Worm (Caenorhabditis elegans) whole organism, L3 larva: ENCODE data around the gene F10D2.10.

Experiments used
- ceh-16 ChIP-seq: sonication (generic microtip); optimal IDR thresholded peaks from 2 replicates; lab custom pipeline; 2017; ENCODE audit warnings: missing biosample characterization, missing genetic modification characterization
- elt-1 ChIP-seq: fragments of 150-350 bp; optimal IDR thresholded peaks from 2 replicates; lab custom pipeline; 2014; ENCODE audit warnings: missing biosample characterization, missing genetic modification characterization
- elt-3 ChIP-seq, 3 experiments: fragments of 150-350 bp in 1 of 3; sonication (generic microtip) in 2 of 3; optimal IDR thresholded peaks; 2 replicates in 2 of 3; 4 replicates in 1 of 3; lab custom pipeline; 2014 to 2017; ENCODE audit warnings: missing biosample characterization in 3 of 3, missing genetic modification characterization in 3 of 3
- fkh-10 ChIP-seq: sonication (generic microtip); optimal IDR thresholded peaks from 2 replicates; lab custom pipeline; 2017; ENCODE audit warnings: missing biosample characterization, missing genetic modification reagents, missing genetic modification characterization
- nhr-11 ChIP-seq: fragments of 150-350 bp; optimal IDR thresholded peaks from 2 replicates; lab custom pipeline; 2014; ENCODE audit warnings: missing biosample characterization, missing genetic modification characterization
- nhr-237 ChIP-seq: fragments of 150-350 bp; optimal IDR thresholded peaks from 2 replicates; lab custom pipeline; 2014; ENCODE audit warnings: missing biosample characterization, missing genetic modification characterization
- nhr-43 ChIP-seq: sonication (generic microtip); optimal IDR thresholded peaks from 2 replicates; lab custom pipeline; 2016; ENCODE audit warnings: mild to moderate bottlenecking, missing genetic modification characterization, missing compliant biosample characterization; ENCODE audit not compliant: poor library complexity, severe bottlenecking
- pha-4 ChIP-seq: fragments of 150-350 bp; optimal IDR thresholded peaks from 2 replicates; lab custom pipeline; 2014; ENCODE audit warnings: missing biosample characterization, missing genetic modification reagents, missing genetic modification characterization
- pqm-1 ChIP-seq: fragments of 150-350 bp; optimal IDR thresholded peaks from 2 replicates; lab custom pipeline; 2017; ENCODE audit warnings: missing biosample characterization, missing genetic modification characterization, inconsistent platforms
- sea-2 ChIP-seq: fragments of 150-350 bp; sonication (generic microtip); optimal IDR thresholded peaks from 4 replicates; lab custom pipeline; 2014; ENCODE audit warnings: missing biosample characterization, missing genetic modification reagents, missing genetic modification characterization
- unc-62 ChIP-seq: fragments of 150-350 bp; sonication (generic microtip); optimal IDR thresholded peaks from 4 replicates; lab custom pipeline; 2014; ENCODE audit warnings: missing biosample characterization, missing genetic modification reagents, missing genetic modification characterization

DNA sequence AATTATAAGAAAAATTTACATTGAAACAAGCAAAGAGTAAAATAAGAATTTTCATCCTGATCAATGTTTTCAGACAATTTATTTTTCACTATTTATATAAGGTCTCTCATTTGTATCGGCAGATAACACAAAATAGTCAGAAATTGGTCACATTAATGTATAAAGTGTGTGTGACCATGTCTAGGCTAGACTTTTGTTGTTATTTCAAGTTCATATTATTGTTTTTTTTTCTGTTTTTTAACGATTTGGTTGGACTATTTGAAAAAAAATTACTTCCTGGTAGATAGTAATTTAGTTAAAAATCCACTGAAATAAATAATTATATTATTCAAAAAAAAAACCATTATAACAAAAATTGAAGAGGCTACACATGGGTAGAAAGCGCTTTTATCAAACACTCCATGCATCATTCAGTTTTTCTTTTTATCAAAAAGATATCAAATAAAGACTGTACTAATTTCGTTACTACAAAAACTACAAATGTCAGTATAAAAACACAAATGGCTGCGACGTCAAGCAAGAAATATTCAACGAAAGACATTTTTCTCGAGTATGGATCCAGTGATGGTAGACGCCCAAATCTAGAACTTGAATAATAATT is 10.6 kb downstream of the F10D2.10 start, which contains the start of gene ugt-37:
- no peak for TF ChIP-seq nhr-11 (tag; lab: Kevin White, UChicago)
- no peak for TF ChIP-seq nhr-43
- TF ChIP-seq ceh-16 (tag; lab: Kevin White, UChicago), result no peak
- no peak for TF ChIP-seq sea-2 (GFP tag; lab: Kevin White, UChicago)
- TF ChIP-seq fkh-10 (GFP tag; lab: Kevin White, UChicago), result no peak
- TF ChIP-seq elt-3 (tag; optimal IDR thresholded peaks at IDR 0.05; lab: Kevin White, UChicago), result no peak
- no peak for TF ChIP-seq elt-1 (tag; lab: Kevin White, UChicago)
- no peak for TF ChIP-seq pqm-1 (tag; lab: Kevin White, UChicago)
- TF ChIP-seq unc-62 (GFP tag; lab: Kevin White, UChicago), result no peak
- no peak for TF ChIP-seq nhr-237 (tag; lab: Kevin White, UChicago)
- no peak for TF ChIP-seq pha-4 (tag; lab: Kevin White, UChicago)
